Fruit fly (Drosophila melanogaster): Measurements from ENCODE around the gene sowah.

sowah gene

dm6 chr3L:12495312-12495725, 77.0 kb downstream of the sowah start:
- TF ChIP-seq sage (GFP tag; optimal IDR thresholded peaks at IDR 0.05) (peak; percentile 70), woc (GFP tag; optimal IDR thresholded peaks at IDR 0.05) (peak; percentile 83), HLH106 (tag; optimal IDR thresholded peaks at IDR 0.05) (peak; percentile 90), CrebA (GFP tag; optimal IDR thresholded peaks at IDR 0.05; ENCODE audit: borderline replicate concordance) (no peak), N (GFP tag; optimal IDR thresholded peaks at IDR 0.05) (no peak), dmrt93B (GFP tag; optimal IDR thresholded peaks at IDR 0.05) (peak; percentile 86), dsf (GFP tag; optimal IDR thresholded peaks at IDR 0.05; ENCODE audit: borderline replicate concordance) (peak; percentile 18), br (GFP tag; optimal IDR thresholded peaks at IDR 0.05) (peak; percentile 82), pan (optimal IDR thresholded peaks at IDR 0.05) (no peak), Dif (GFP tag; optimal IDR thresholded peaks at IDR 0.05; ENCODE audit: partially characterized antibody) (no peak), GATAd (GFP tag; optimal IDR thresholded peaks at IDR 0.05) (no peak), Rel (GFP tag; optimal IDR thresholded peaks at IDR 0.05) (no peak), Rel (tag; optimal IDR thresholded peaks at IDR 0.05) (peak; percentile 49), OdsH (GFP tag; optimal IDR thresholded peaks at IDR 0.05) (peak; percentile 86), Jra (GFP tag; optimal IDR thresholded peaks at IDR 0.05) (peak; percentile 3), CG32264 (GFP tag; optimal IDR thresholded peaks at IDR 0.05) (peak; percentile 57), Dfd (GFP tag; optimal IDR thresholded peaks at IDR 0.05) (no peak), Mio (GFP tag; optimal IDR thresholded peaks at IDR 0.05) (peak; percentile 12), Sp1 (GFP tag; optimal IDR thresholded peaks at IDR 0.05) (peak; percentile 91), CG9705 (GFP tag; optimal IDR thresholded peaks at IDR 0.05) (peak; percentile 81), fru (GFP tag; optimal IDR thresholded peaks at IDR 0.05) (peak; percentile 88), psq (GFP tag; optimal IDR thresholded peaks at IDR 0.05) (peak; percentile 81), rgr (GFP tag; optimal IDR thresholded peaks at IDR 0.05) (peak; percentile 81), h (GFP tag; optimal IDR thresholded peaks at IDR 0.05) (peak; percentile 88), usp (GFP tag; optimal IDR thresholded peaks at IDR 0.05) (no peak), ey (GFP tag; optimal IDR thresholded peaks at IDR 0.05) (peak; percentile 87), foxo (GFP tag; optimal IDR thresholded peaks at IDR 0.05) (peak in 1 of 2 experiments; percentile 87), Hnf4 (GFP tag; optimal IDR thresholded peaks at IDR 0.05) (peak; percentile 69)

- TF ChIP-seq Dfd (GFP tag; optimal IDR thresholded peaks at IDR 0.05), result no peak
- TF ChIP-seq Mio (GFP tag; optimal IDR thresholded peaks at IDR 0.05), result no peak
- TF ChIP-seq Rel (GFP tag; optimal IDR thresholded peaks at IDR 0.05), result no peak
- no peak for TF ChIP-seq Rel (tag; optimal IDR thresholded peaks at IDR 0.05)
These were observed 78.1 kb downstream of the sowah start for dm6 chr3L:12494273-12494672.

dm6 chr3L:12490418-12491035, 81.8 kb downstream of the sowah start, which contains the start of gene CG10660:
CG10660 (minus strand) TSS chr3L:12490676.
- TF ChIP-seq woc (GFP tag; optimal IDR thresholded peaks at IDR 0.05), result peak; percentile 84
- TF ChIP-seq N (GFP tag; optimal IDR thresholded peaks at IDR 0.05), result no peak
- peak; percentile 59 for TF ChIP-seq Jra (GFP tag; optimal IDR thresholded peaks at IDR 0.05)
- no peak for TF ChIP-seq lola (GFP tag; optimal IDR thresholded peaks at IDR 0.05)
- no peak for TF ChIP-seq Myc (optimal IDR thresholded peaks at IDR 0.05)
- peak; percentile 52 for TF ChIP-seq dmrt93B (GFP tag; optimal IDR thresholded peaks at IDR 0.05)
- no peak for TF ChIP-seq pan (optimal IDR thresholded peaks at IDR 0.05)
- TF ChIP-seq sv (GFP tag; optimal IDR thresholded peaks at IDR 0.05), result peak; percentile 82
- peak; percentile 77 for TF ChIP-seq HLH106 (tag; optimal IDR thresholded peaks at IDR 0.05)
- TF ChIP-seq foxo (GFP tag; optimal IDR thresholded peaks at IDR 0.05), result peak; percentile 80 to 95
- TF ChIP-seq Rel (GFP tag; optimal IDR thresholded peaks at IDR 0.05), result peak; percentile 61
- TF ChIP-seq Rel (tag; optimal IDR thresholded peaks at IDR 0.05), result peak; percentile 18
- TF ChIP-seq Hnf4 (GFP tag; optimal IDR thresholded peaks at IDR 0.05), result peak; percentile 83
- peak; percentile 90 for TF ChIP-seq sage (GFP tag; optimal IDR thresholded peaks at IDR 0.05)
- TF ChIP-seq Hr83 (GFP tag; optimal IDR thresholded peaks at IDR 0.05; ENCODE audit: poor library complexity, severe bottlenecking), result peak; percentile 35
- peak; percentile 75 for TF ChIP-seq Mio (GFP tag; optimal IDR thresholded peaks at IDR 0.05)
- peak; percentile 94 for TF ChIP-seq h (GFP tag; optimal IDR thresholded peaks at IDR 0.05)
- TF ChIP-seq rgr (GFP tag; optimal IDR thresholded peaks at IDR 0.05), result peak; percentile 97
- TF ChIP-seq GATAd (GFP tag; optimal IDR thresholded peaks at IDR 0.05), result peak; percentile 37
- peak; percentile 81 for TF ChIP-seq tai (GFP tag; optimal IDR thresholded peaks at IDR 0.05)
- TF ChIP-seq Sp1 (GFP tag; optimal IDR thresholded peaks at IDR 0.05), result peak; percentile 88
- TF ChIP-seq CG9705 (GFP tag; optimal IDR thresholded peaks at IDR 0.05), result peak; percentile 43
- no peak for TF ChIP-seq usp (GFP tag; optimal IDR thresholded peaks at IDR 0.05)
- no peak for TF ChIP-seq CrebA (GFP tag; optimal IDR thresholded peaks at IDR 0.05; ENCODE audit: borderline replicate concordance)
- peak; percentile 87 for TF ChIP-seq psq (GFP tag; optimal IDR thresholded peaks at IDR 0.05)
- TF ChIP-seq jim (GFP tag; optimal IDR thresholded peaks at IDR 0.05), result no peak
- no peak for TF ChIP-seq Vsx2 (GFP tag; optimal IDR thresholded peaks at IDR 0.05; ENCODE audit: partially characterized antibody)
- TF ChIP-seq brk (GFP tag; optimal IDR thresholded peaks at IDR 0.05), result peak; percentile 91
- peak; percentile 95 for TF ChIP-seq fru (GFP tag; optimal IDR thresholded peaks at IDR 0.05)
- peak; percentile 92 for TF ChIP-seq br (GFP tag; optimal IDR thresholded peaks at IDR 0.05)
- TF ChIP-seq dsf (GFP tag; optimal IDR thresholded peaks at IDR 0.05; ENCODE audit: borderline replicate concordance), result peak; percentile 64
- peak; percentile 95 for TF ChIP-seq OdsH (GFP tag; optimal IDR thresholded peaks at IDR 0.05)
- TF ChIP-seq Hr78 (GFP tag; optimal IDR thresholded peaks at IDR 0.05), result no peak
- TF ChIP-seq Dfd (GFP tag; optimal IDR thresholded peaks at IDR 0.05), result no peak
- TF ChIP-seq CG32264 (GFP tag; optimal IDR thresholded peaks at IDR 0.05), result peak; percentile 90
- no peak for TF ChIP-seq Abd-B (GFP tag; optimal IDR thresholded peaks at IDR 0.05)
- no peak for TF ChIP-seq dl (GFP tag; optimal IDR thresholded peaks at IDR 0.05; ENCODE audit: insufficient read depth in 1 of 2, partially characterized antibody in 2 of 2)
- peak; percentile 3 for TF ChIP-seq Dif (GFP tag; optimal IDR thresholded peaks at IDR 0.05; ENCODE audit: partially characterized antibody)
- TF ChIP-seq ey (GFP tag; optimal IDR thresholded peaks at IDR 0.05), result peak; percentile 93
